Worm (Caenorhabditis elegans): ENCODE data around the gene sec-3.
A peak's percentile ranks its signal among the peaks of the same experiment; 100 is the strongest.

The sec-3 gene

DNA sequence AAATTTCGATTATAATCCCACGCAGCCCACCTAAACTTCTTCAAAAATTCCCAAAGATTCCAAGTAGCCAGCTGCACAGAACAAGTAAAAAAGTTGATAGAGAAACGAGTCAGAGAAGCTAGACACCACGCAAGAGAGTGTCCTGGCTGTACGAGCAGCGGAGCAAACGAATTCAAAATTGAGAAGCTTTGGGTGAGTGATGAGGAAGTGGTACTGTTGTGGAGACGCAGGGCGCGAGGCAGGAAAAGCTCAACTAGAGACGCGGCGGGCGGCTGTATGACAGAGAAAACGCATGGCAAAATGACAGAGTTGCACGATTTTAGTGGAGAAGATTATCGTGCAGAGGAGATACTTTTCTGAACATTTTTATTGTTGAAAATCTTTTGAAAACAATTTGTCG lies 50.4 kb downstream of the sec-3 start (continued):
- peak; percentile 82 for TF ChIP-seq ctbp-1 (GFP tag; IDR thresholded peaks at IDR 0.05)
- no peak for TF ChIP-seq mdt-29 (GFP tag; IDR thresholded peaks at IDR 0.05)
- peak; percentile 51; the same call in 1 of the 2 replicates for TF ChIP-seq vab-7 (GFP tag; IDR thresholded peaks at IDR 0.05)
- peak; percentile 77 for TF ChIP-seq fkh-10 (GFP tag; optimal IDR thresholded peaks at IDR 0.05)
- no peak for TF ChIP-seq duxl-1 (tag; optimal IDR thresholded peaks at IDR 0.05; ENCODE audit: poor library complexity)
- peak; percentile 34 for TF ChIP-seq ceh-20 (GFP tag; IDR thresholded peaks at IDR 0.05)
- TF ChIP-seq nhr-111 (GFP tag; optimal IDR thresholded peaks at IDR 0.05) = no peak
- peak; percentile 2 to 24 for TF ChIP-seq mdl-1 (tag; optimal IDR thresholded peaks at IDR 0.05)
- TF ChIP-seq tra-1 (GFP tag; IDR thresholded peaks at IDR 0.05) = 0 out of 2 replicates have a peak, but pooled peaks have one; percentile 17
- TF ChIP-seq daf-16 (GFP tag; optimal IDR thresholded peaks at IDR 0.05) = no peak
- TF ChIP-seq daf-16 (tag; optimal IDR thresholded peaks at IDR 0.05) = peak; percentile 32
- TF ChIP-seq mxl-3 (GFP tag; optimal IDR thresholded peaks at IDR 0.05) = peak; percentile 35
- no peak for TF ChIP-seq fos-1 (tag; optimal IDR thresholded peaks at IDR 0.05)
- no peak for TF ChIP-seq lin-29 (GFP tag; IDR thresholded peaks at IDR 0.05)
- TF ChIP-seq dmd-9 (GFP tag; IDR thresholded peaks at IDR 0.05) = no peak
- no peak for TF ChIP-seq arid-1 (GFP tag; conservative IDR thresholded peaks at IDR 0.05)
- TF ChIP-seq ceh-82 (tag; optimal IDR thresholded peaks at IDR 0.05) = no peak
- peak; percentile 61 for TF ChIP-seq rbr-2 (tag; optimal IDR thresholded peaks at IDR 0.05)
- peak in 1 of 2 experiments; percentile 12 for TF ChIP-seq unc-62 (GFP tag; optimal IDR thresholded peaks at IDR 0.05 in 1 of 2)
- TF ChIP-seq unc-62 (tag; optimal IDR thresholded peaks at IDR 0.05) = no peak
- TF ChIP-seq T20F7.1 (GFP tag; optimal IDR thresholded peaks at IDR 0.05) = no peak
- peak; percentile 25 for TF ChIP-seq F37D6.2 (tag; optimal IDR thresholded peaks at IDR 0.05)
- TF ChIP-seq lin-39 (tag; optimal IDR thresholded peaks at IDR 0.05) = no peak
- TF ChIP-seq zag-1 (tag; optimal IDR thresholded peaks at IDR 0.05) = no peak
- no peak for TF ChIP-seq set-16 (GFP tag; IDR thresholded peaks at IDR 0.05)

DNA sequence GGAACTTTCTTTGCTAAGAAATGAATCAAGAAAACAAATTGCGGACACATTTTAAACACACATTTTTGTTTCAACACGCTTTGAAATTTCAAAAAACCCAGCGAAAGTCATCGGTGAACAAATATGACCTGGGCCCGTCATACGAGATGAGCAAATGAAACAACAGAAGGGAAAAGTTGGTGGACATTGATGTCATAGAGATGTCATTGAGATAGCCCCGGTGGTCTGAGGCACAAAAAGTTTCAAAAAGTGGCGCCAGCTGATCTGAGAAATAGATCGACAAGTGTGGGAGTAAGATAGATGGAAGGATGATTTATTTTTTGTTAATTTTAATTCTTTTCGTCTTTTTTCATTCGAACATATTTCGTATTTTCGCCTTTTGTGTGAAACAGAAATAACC lies 51.0 kb downstream of the sec-3 start:
- TF ChIP-seq nhr-11 (tag; optimal IDR thresholded peaks at IDR 0.05) (no peak), aha-1 (tag) (peak; percentile 9)

DNA sequence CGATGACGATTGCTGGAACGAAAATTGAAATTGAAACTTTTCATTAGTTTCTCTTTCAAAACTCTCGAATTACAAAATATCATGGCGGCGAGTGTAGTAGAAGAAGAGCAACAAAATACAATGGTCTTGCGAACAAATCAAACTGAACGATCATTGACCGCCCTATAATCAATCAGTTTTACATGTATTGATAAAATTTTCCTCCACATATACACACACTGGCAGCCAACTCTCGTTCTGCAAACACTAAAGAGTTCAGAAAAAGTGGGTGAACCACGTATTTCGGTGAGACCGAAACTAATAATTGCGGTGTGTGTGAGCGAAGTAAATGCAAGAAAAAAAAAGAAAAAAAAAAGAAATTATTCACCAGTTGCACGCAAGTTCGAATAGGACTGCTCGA lies 52.4 kb downstream of the sec-3 start:
- TF ChIP-seq dmd-6 (GFP tag; IDR thresholded peaks at IDR 0.05) (peak; percentile 40; the same call in 1 of the 2 replicates), dmd-8 (GFP tag; IDR thresholded peaks at IDR 0.05) (no peak), T20F7.1 (GFP tag; optimal IDR thresholded peaks at IDR 0.05) (no peak), pqm-1 (tag; optimal IDR thresholded peaks at IDR 0.05) (peak; percentile 28), daf-16 (GFP tag; optimal IDR thresholded peaks at IDR 0.05) (no peak), daf-16 (tag; optimal IDR thresholded peaks at IDR 0.05) (peak; percentile 4), aha-1 (tag) (peak; percentile 25), lir-3 (tag; optimal IDR thresholded peaks at IDR 0.05) (no peak)

DNA sequence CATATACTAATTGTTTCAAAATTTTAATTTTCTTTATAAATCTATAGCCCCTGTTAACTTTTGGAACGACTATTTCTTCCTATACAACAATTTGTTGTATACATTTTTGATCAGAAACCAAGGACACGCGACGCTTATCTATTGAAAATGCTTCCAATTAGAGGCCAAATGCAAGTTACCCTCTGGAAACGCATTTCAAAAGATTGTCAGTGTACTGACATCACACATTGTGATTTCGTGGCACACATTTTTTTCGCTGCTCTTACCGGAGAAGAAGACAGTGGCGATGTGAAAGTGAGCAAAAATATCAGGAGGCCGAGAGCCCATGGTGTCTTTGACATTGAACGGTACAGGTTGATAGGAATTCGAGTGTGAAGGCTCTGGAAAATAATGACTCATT lies 54.2 kb downstream of the sec-3 start, which contains the start of gene cnnm-3:
TSS of gene cnnm-3 (minus strand) at position 382 of the 400 bp plus-strand sequence.
- TF ChIP-seq dmd-6 (GFP tag; IDR thresholded peaks at IDR 0.05) (peak; percentile 74), cey-2 (tag; optimal IDR thresholded peaks at IDR 0.05; ENCODE audit: borderline replicate concordance, insufficient read depth) (no peak), lin-15B (tag; optimal IDR thresholded peaks at IDR 0.05) (no peak), daf-19 (GFP tag; conservative IDR thresholded peaks at IDR 0.05) (no peak), attf-4 (tag; optimal IDR thresholded peaks at IDR 0.05) (no peak), nhr-111 (GFP tag; optimal IDR thresholded peaks at IDR 0.05) (no peak), hlh-11 (tag; optimal IDR thresholded peaks at IDR 0.05) (peak; percentile 19), unc-39 (tag; optimal IDR thresholded peaks at IDR 0.05) (no peak), tra-1 (GFP tag; IDR thresholded peaks at IDR 0.05) (0 out of 2 replicates have a peak, but pooled peaks have one; percentile 5), unc-62 (GFP tag; optimal IDR thresholded peaks at IDR 0.05 in 1 of 2) (no peak), unc-62 (tag; optimal IDR thresholded peaks at IDR 0.05) (no peak), ZK546.5 (tag; optimal IDR thresholded peaks at IDR 0.05) (no peak)

Measured in whole organism, L4 larva.